Fruit fly (Drosophila melanogaster): ENCODE data around the gene CG3437.

The CG3437 gene

dm6 chr3L:9456389-9456788 lies 1.1 kb downstream of the CG3437 start:
- TF ChIP-seq toe (GFP tag; optimal IDR thresholded peaks at IDR 0.05) (no peak), cic (GFP tag; optimal IDR thresholded peaks at IDR 0.05) (no peak), tj (GFP tag; optimal IDR thresholded peaks at IDR 0.05) (no peak), pad (GFP tag; optimal IDR thresholded peaks at IDR 0.05) (no peak), CG33017 (tag; optimal IDR thresholded peaks at IDR 0.05) (no peak), Clk (GFP tag; optimal IDR thresholded peaks at IDR 0.05) (no peak), CG11617 (GFP tag; optimal IDR thresholded peaks at IDR 0.05) (no peak), cnc (optimal IDR thresholded peaks at IDR 0.05) (no peak), CG1620 (GFP tag; optimal IDR thresholded peaks at IDR 0.05) (no peak), CG7045 (GFP tag; optimal IDR thresholded peaks at IDR 0.05) (no peak), Hr96 (GFP tag; optimal IDR thresholded peaks at IDR 0.05) (no peak), CG7101 (tag; optimal IDR thresholded peaks at IDR 0.05) (no peak), CG5204 (GFP tag; optimal IDR thresholded peaks at IDR 0.05) (no peak), kay (GFP tag; ENCODE audit: borderline replicate concordance) (no peak), Mnt (GFP tag; optimal IDR thresholded peaks at IDR 0.05) (no peak), ovo (GFP tag; optimal IDR thresholded peaks at IDR 0.05) (no peak), bab1 (GFP tag; optimal IDR thresholded peaks at IDR 0.05) (no peak), CG14711 (tag; optimal IDR thresholded peaks at IDR 0.05) (no peak), CG12768 (GFP tag; optimal IDR thresholded peaks at IDR 0.05) (no peak), Crg-1 (GFP tag; optimal IDR thresholded peaks at IDR 0.05) (no peak)

dm6 chr3L:9455819-9456388 lies 1.6 kb downstream of the CG3437 start, which contains the start of the genes phol and CG3552:
TSS of gene phol (minus strand) at chr3L:9456281.
TSS of gene CG3552 (plus strand) at chr3L:9456318.
- peak; percentile 90 for TF ChIP-seq CG14711 (tag; optimal IDR thresholded peaks at IDR 0.05)
- no peak for TF ChIP-seq Crg-1 (GFP tag; optimal IDR thresholded peaks at IDR 0.05)
- TF ChIP-seq Mnt (GFP tag; optimal IDR thresholded peaks at IDR 0.05): peak; percentile 6
- peak; percentile 56 for TF ChIP-seq CG11617 (GFP tag; optimal IDR thresholded peaks at IDR 0.05)
- TF ChIP-seq CG33017 (tag; optimal IDR thresholded peaks at IDR 0.05): no peak
- TF ChIP-seq CG5204 (GFP tag; optimal IDR thresholded peaks at IDR 0.05): no peak
- TF ChIP-seq cic (GFP tag; optimal IDR thresholded peaks at IDR 0.05): no peak
- no peak for TF ChIP-seq Clk (GFP tag; optimal IDR thresholded peaks at IDR 0.05)
- TF ChIP-seq CG12768 (GFP tag; optimal IDR thresholded peaks at IDR 0.05): no peak
- no peak for TF ChIP-seq Hr96 (GFP tag; optimal IDR thresholded peaks at IDR 0.05)
- TF ChIP-seq cnc (optimal IDR thresholded peaks at IDR 0.05): no peak
- TF ChIP-seq pad (GFP tag; optimal IDR thresholded peaks at IDR 0.05): peak; percentile 8
- TF ChIP-seq CG7101 (tag; optimal IDR thresholded peaks at IDR 0.05): no peak
- TF ChIP-seq tj (GFP tag; optimal IDR thresholded peaks at IDR 0.05): peak; percentile 26
- no peak for TF ChIP-seq ovo (GFP tag; optimal IDR thresholded peaks at IDR 0.05)
- TF ChIP-seq bab1 (GFP tag; optimal IDR thresholded peaks at IDR 0.05): peak; percentile 0
- peak; percentile 33 for TF ChIP-seq toe (GFP tag; optimal IDR thresholded peaks at IDR 0.05)
- TF ChIP-seq kay (GFP tag; ENCODE audit: borderline replicate concordance): no peak
- no peak for TF ChIP-seq CG1620 (GFP tag; optimal IDR thresholded peaks at IDR 0.05)
- no peak for TF ChIP-seq CG7045 (GFP tag; optimal IDR thresholded peaks at IDR 0.05)

dm6 chr3L:9452422-9452821 lies 5.0 kb downstream of the CG3437 start:
- TF ChIP-seq CG7101 (tag; optimal IDR thresholded peaks at IDR 0.05): no peak
- peak; percentile 92 for TF ChIP-seq cic (GFP tag; optimal IDR thresholded peaks at IDR 0.05)
- peak; percentile 9 for TF ChIP-seq CG12768 (GFP tag; optimal IDR thresholded peaks at IDR 0.05)
- no peak for TF ChIP-seq CG7045 (GFP tag; optimal IDR thresholded peaks at IDR 0.05)

dm6 chr3L:9451522-9452118 lies 5.8 kb downstream of the CG3437 start, which contains the start of the genes CG3448 and ghi:
TSS of gene CG3448 (minus strand) at chr3L:9451572.
TSS of gene ghi (plus strand) at chr3L:9451876.
- TF ChIP-seq ovo (GFP tag; optimal IDR thresholded peaks at IDR 0.05) (no peak), CG5204 (GFP tag; optimal IDR thresholded peaks at IDR 0.05) (no peak), Mnt (GFP tag; optimal IDR thresholded peaks at IDR 0.05) (peak; percentile 77), kay (GFP tag; ENCODE audit: borderline replicate concordance) (no peak), CG33017 (tag; optimal IDR thresholded peaks at IDR 0.05) (peak; percentile 68), Crg-1 (GFP tag; optimal IDR thresholded peaks at IDR 0.05) (peak; percentile 44), Hr96 (GFP tag; optimal IDR thresholded peaks at IDR 0.05) (no peak), cic (GFP tag; optimal IDR thresholded peaks at IDR 0.05) (peak; percentile 63), CG7045 (GFP tag; optimal IDR thresholded peaks at IDR 0.05) (peak; percentile 75), CG1620 (GFP tag; optimal IDR thresholded peaks at IDR 0.05) (peak; percentile 72), toe (GFP tag; optimal IDR thresholded peaks at IDR 0.05) (peak; percentile 84), CG12768 (GFP tag; optimal IDR thresholded peaks at IDR 0.05) (peak; percentile 87), CG14711 (tag; optimal IDR thresholded peaks at IDR 0.05) (peak; percentile 99), CG7101 (tag; optimal IDR thresholded peaks at IDR 0.05) (peak; percentile 86), pad (GFP tag; optimal IDR thresholded peaks at IDR 0.05) (peak; percentile 69), cnc (optimal IDR thresholded peaks at IDR 0.05) (no peak), bab1 (GFP tag; optimal IDR thresholded peaks at IDR 0.05) (peak; percentile 84), CG11617 (GFP tag; optimal IDR thresholded peaks at IDR 0.05) (peak; percentile 71), Clk (GFP tag; optimal IDR thresholded peaks at IDR 0.05) (peak; percentile 32), tj (GFP tag; optimal IDR thresholded peaks at IDR 0.05) (peak; percentile 12)

- peak; percentile 59 for TF ChIP-seq cic (GFP tag; optimal IDR thresholded peaks at IDR 0.05)
- peak; percentile 99 for TF ChIP-seq kay (GFP tag; ENCODE audit: borderline replicate concordance)
- no peak for TF ChIP-seq bab1 (GFP tag; optimal IDR thresholded peaks at IDR 0.05)
- TF ChIP-seq CG33017 (tag; optimal IDR thresholded peaks at IDR 0.05): peak; percentile 55
- TF ChIP-seq CG12768 (GFP tag; optimal IDR thresholded peaks at IDR 0.05): no peak
- peak; percentile 84 for TF ChIP-seq CG14711 (tag; optimal IDR thresholded peaks at IDR 0.05)
- TF ChIP-seq tj (GFP tag; optimal IDR thresholded peaks at IDR 0.05): peak; percentile 55
- peak; percentile 12 for TF ChIP-seq Mnt (GFP tag; optimal IDR thresholded peaks at IDR 0.05)
Observed at dm6 chr3L:9447239-9447777, 10.2 kb downstream of the CG3437 start.

Data from whole organism, adult.